Fruit fly (Drosophila melanogaster) whole organism, wandering third instar larva: ENCODE measurements around the gene CG42557.
A peak's percentile ranks its signal among the peaks of the same experiment; 100 is the strongest.
"Not testable (repeated sequence)": the region's sequence is repeated elsewhere in the genome, so short reads cannot be mapped to it uniquely, and the experiment has no call there.

ENCODE experiments used
- CG32264 ChIP-seq: fragments of 200-800 bp; sonication (Bioruptor generic); optimal IDR thresholded peaks from 2 replicates; lab custom pipeline; 2016; ENCODE audit warnings: missing biosample characterization, missing genetic modification characterization
- CG9705 ChIP-seq: fragments of 200-800 bp; sonication (Bioruptor generic); optimal IDR thresholded peaks from 2 replicates; lab custom pipeline; 2018; ENCODE audit warnings: missing biosample characterization, mild to moderate bottlenecking, missing genetic modification characterization
- CrebA ChIP-seq: fragments of 200-800 bp; sonication (Bioruptor generic); optimal IDR thresholded peaks from 2 replicates; lab custom pipeline; 2016; ENCODE audit warnings: missing biosample characterization, mild to moderate bottlenecking, missing genetic modification characterization, borderline replicate concordance
- Dfd ChIP-seq: fragments of >200 bp; optimal IDR thresholded peaks from 2 replicates; lab custom pipeline; 2017; ENCODE audit warnings: missing biosample characterization, missing genetic modification characterization
- Dif ChIP-seq: fragments of 200-275, 200-300 bp; sonication (Bioruptor generic); optimal IDR thresholded peaks from 2 replicates; lab custom pipeline; 2018; ENCODE audit warnings: missing biosample characterization, missing genetic modification characterization; ENCODE audit not compliant: partially characterized antibody
- GATAd ChIP-seq: sonication (Bioruptor generic); optimal IDR thresholded peaks from 2 replicates; lab custom pipeline; 2016; ENCODE audit warnings: missing biosample characterization, missing genetic modification characterization
- Hnf4 ChIP-seq: fragments of 200-800 bp; sonication (Bioruptor generic); optimal IDR thresholded peaks from 2 replicates; lab custom pipeline; 2016; ENCODE audit warnings: missing biosample characterization, mild to moderate bottlenecking, missing genetic modification characterization
- Hr83 ChIP-seq: fragments of 200-300 bp; sonication (Bioruptor generic); optimal IDR thresholded peaks from 2 replicates; lab custom pipeline; 2016; ENCODE audit warnings: missing biosample characterization, mild to moderate bottlenecking, missing genetic modification characterization, moderate library complexity; ENCODE audit not compliant: poor library complexity, severe bottlenecking
- Mio ChIP-seq: sonication (Bioruptor generic); optimal IDR thresholded peaks from 2 replicates; lab custom pipeline; 2016; ENCODE audit warnings: missing biosample characterization, missing genetic modification characterization
- Myc ChIP-seq: fragments of >200 bp; optimal IDR thresholded peaks from 2 replicates; lab custom pipeline; 2017
- N ChIP-seq: fragments of >200 bp; optimal IDR thresholded peaks from 2 replicates; lab custom pipeline; 2018; ENCODE audit warnings: missing biosample characterization, missing external identifiers, missing genetic modification characterization
- OdsH ChIP-seq: fragments of 200-800 bp; sonication (Bioruptor generic); optimal IDR thresholded peaks from 2 replicates; lab custom pipeline; 2016; ENCODE audit warnings: missing biosample characterization, mild to moderate bottlenecking, missing genetic modification characterization
- Rel ChIP-seq, 2 experiments: fragments of 200-800 bp; sonication (Bioruptor generic) in 1 of 2; optimal IDR thresholded peaks; 2 replicates in 1 of 2; 3 replicates in 1 of 2; lab custom pipeline; 2016 to 2019; ENCODE audit warnings: mild to moderate bottlenecking in 2 of 2, missing biosample characterization in 2 of 2, missing genetic modification characterization in 2 of 2, moderate library complexity in 1 of 2
- Sp1 ChIP-seq: fragments of 200-800 bp; sonication (Bioruptor generic); optimal IDR thresholded peaks from 3 replicates; lab custom pipeline; 2019; ENCODE audit warnings: missing biosample characterization, mild to moderate bottlenecking, missing genetic modification characterization, moderate library complexity
- Vsx2 ChIP-seq: fragments of 200-300, 225-300 bp; sonication (Bioruptor generic); optimal IDR thresholded peaks from 2 replicates; lab custom pipeline; 2018; ENCODE audit warnings: missing biosample characterization, missing genetic modification characterization; ENCODE audit not compliant: partially characterized antibody
- dl ChIP-seq, 2 experiments: fragments of 175-275, 200-275 bp in 1 of 2; fragments of 200-275 bp in 1 of 2; sonication (Bioruptor generic); optimal IDR thresholded peaks; lab custom pipeline; 2018; ENCODE audit warnings: mild to moderate bottlenecking in 2 of 2, missing biosample characterization in 2 of 2, missing genetic modification characterization in 2 of 2, moderate library complexity in 2 of 2; ENCODE audit not compliant: partially characterized antibody in 2 of 2, insufficient read depth in 1 of 2
- dmrt93B ChIP-seq: fragments of 200-800 bp; sonication (Bioruptor generic); optimal IDR thresholded peaks from 2 replicates; lab custom pipeline; 2018; ENCODE audit warnings: missing biosample characterization, mild to moderate bottlenecking, missing genetic modification characterization
- dsf ChIP-seq: sonication (Bioruptor generic); optimal IDR thresholded peaks from 2 replicates; lab custom pipeline; 2016; ENCODE audit warnings: missing biosample characterization, missing genetic modification characterization, borderline replicate concordance
- ey ChIP-seq: fragments of 200-800 bp; sonication (Bioruptor generic); optimal IDR thresholded peaks from 2 replicates; lab custom pipeline; 2016; ENCODE audit warnings: missing biosample characterization, missing genetic modification characterization
- foxo ChIP-seq, 2 experiments: fragments of 200-800 bp; sonication (Bioruptor generic); optimal IDR thresholded peaks; 2 replicates in 1 of 2; 3 replicates in 1 of 2; lab custom pipeline; 2016 to 2017; ENCODE audit warnings: missing biosample characterization in 2 of 2, missing genetic modification characterization in 2 of 2
- fru ChIP-seq: fragments of 200-800 bp; sonication (Bioruptor generic); optimal IDR thresholded peaks from 3 replicates; lab custom pipeline; 2016; ENCODE audit warnings: missing biosample characterization, mild to moderate bottlenecking, missing genetic modification characterization
- jim ChIP-seq: fragments of 175-275, 200-325 bp; sonication (Bioruptor generic); optimal IDR thresholded peaks from 2 replicates; lab custom pipeline; 2016; ENCODE audit warnings: missing biosample characterization, mild to moderate bottlenecking, missing genetic modification characterization
- lola ChIP-seq: fragments of >200 bp; optimal IDR thresholded peaks from 2 replicates; lab custom pipeline; 2017; ENCODE audit warnings: missing biosample characterization, missing genetic modification characterization
- pan ChIP-seq: fragments of >200 bp; optimal IDR thresholded peaks from 2 replicates; lab custom pipeline; 2017
- psq ChIP-seq: fragments of 200-800 bp; sonication (Bioruptor generic); optimal IDR thresholded peaks from 3 replicates; lab custom pipeline; 2017; ENCODE audit warnings: missing biosample characterization, mild to moderate bottlenecking, missing genetic modification characterization, moderate library complexity
- rgr ChIP-seq: fragments of 200-800 bp; sonication (Bioruptor generic); optimal IDR thresholded peaks from 3 replicates; lab custom pipeline; 2016; ENCODE audit warnings: missing biosample characterization, mild to moderate bottlenecking, missing genetic modification characterization
- sage ChIP-seq: fragments of 200-800 bp; sonication (Bioruptor generic); optimal IDR thresholded peaks from 2 replicates; lab custom pipeline; 2016; ENCODE audit warnings: missing biosample characterization, mild to moderate bottlenecking, missing genetic modification characterization
- sv ChIP-seq: fragments of 200-800 bp; sonication (Bioruptor generic); optimal IDR thresholded peaks from 3 replicates; lab custom pipeline; 2016; ENCODE audit warnings: missing biosample characterization, missing genetic modification characterization
- tai ChIP-seq: sonication (Bioruptor generic); optimal IDR thresholded peaks from 2 replicates; lab custom pipeline; 2016; ENCODE audit warnings: missing biosample characterization, missing genetic modification characterization
- usp ChIP-seq: fragments of >200 bp; optimal IDR thresholded peaks from 2 replicates; lab custom pipeline; 2017; ENCODE audit warnings: missing biosample characterization, missing genetic modification characterization
- woc ChIP-seq: sonication (Bioruptor generic); optimal IDR thresholded peaks from 2 replicates; lab custom pipeline; 2016; ENCODE audit warnings: missing biosample characterization, mild to moderate bottlenecking, missing genetic modification characterization

Gene CG42557

dm6 chr3R:29921916-29922315 is 11.2 kb upstream of the CG42557 start, which contains the start of gene Jon99Ciii:
Gene Jon99Ciii, plus strand, starts transcription at chr3R:29922216.
- TF ChIP-seq Mio, dsf, lola (GFP tag; lab: Kevin White, UChicago): not testable (repeated sequence)

dm6 chr3R:29924515-29924914 is 8.6 kb upstream of the CG42557 start, which contains the start of gene Jon99Cii:
Gene Jon99Cii, minus strand, starts transcription at chr3R:29924615.
- TF ChIP-seq N (GFP tag; lab: Kevin White, UChicago); psq (GFP tag; lab: Kevin White, UChicago); Dfd: not testable (repeated sequence)

- no peak for TF ChIP-seq sage
- TF ChIP-seq GATAd (GFP tag; lab: Kevin White, UChicago), result no peak
- no peak for TF ChIP-seq rgr (GFP tag; lab: Kevin White, UChicago)
- TF ChIP-seq jim (GFP tag; lab: Kevin White, UChicago), result no peak
- no peak for TF ChIP-seq Hnf4 (GFP tag; lab: Kevin White, UChicago)
- no peak for TF ChIP-seq sv
- no peak for TF ChIP-seq tai (GFP tag; lab: Kevin White, UChicago)
- TF ChIP-seq OdsH (GFP tag; lab: Kevin White, UChicago), result no peak
- TF ChIP-seq ey (GFP tag; lab: Kevin White, UChicago), result no peak
- TF ChIP-seq Mio (GFP tag; lab: Kevin White, UChicago), result no peak
- TF ChIP-seq psq (GFP tag; lab: Kevin White, UChicago), result no peak
- TF ChIP-seq Dfd, result no peak
- TF ChIP-seq Rel (GFP tag; optimal IDR thresholded peaks at IDR 0.05; lab: Kevin White, UChicago), result no peak
- no peak for TF ChIP-seq Rel (tag; optimal IDR thresholded peaks at IDR 0.05; lab: Kevin White, UChicago)
- no peak for TF ChIP-seq lola (GFP tag; lab: Kevin White, UChicago)
- TF ChIP-seq, all 38 proteins: peak for 0
Observed at dm6 chr3R:29926089-29926488, 7.0 kb upstream of the CG42557 start, which contains the start of gene Jon99Ci. Gene Jon99Ci, minus strand, starts transcription at chr3R:29926189.

- TF ChIP-seq psq (GFP tag; lab: Kevin White, UChicago) (no peak), dmrt93B (GFP tag; lab: Kevin White, UChicago) (no peak), sv (no peak), OdsH (GFP tag; lab: Kevin White, UChicago) (no peak), foxo (GFP tag; optimal IDR thresholded peaks at IDR 0.05; lab: Kevin White, UChicago) (no peak), pan (lab: Kevin White, UChicago) (no peak), Mio (GFP tag; lab: Kevin White, UChicago) (no peak), CG32264 (GFP tag; lab: Kevin White, UChicago) (no peak), N (GFP tag; lab: Kevin White, UChicago) (no peak), Hr83 (GFP tag; lab: Kevin White, UChicago) (no peak), GATAd (GFP tag; lab: Kevin White, UChicago) (no peak), fru (GFP tag; lab: Kevin White, UChicago) (no peak), sage (no peak), Rel (GFP tag; optimal IDR thresholded peaks at IDR 0.05; lab: Kevin White, UChicago) (no peak), Rel (tag; optimal IDR thresholded peaks at IDR 0.05; lab: Kevin White, UChicago) (no peak), woc (GFP tag; lab: Kevin White, UChicago) (no peak), lola (GFP tag; lab: Kevin White, UChicago) (no peak), CrebA (GFP tag; lab: Kevin White, UChicago) (no peak)
Observed at dm6 chr3R:29926955-29927354, 6.1 kb upstream of the CG42557 start, which contains the start of gene CG15522. Gene CG15522, plus strand, starts transcription at chr3R:29927255.

dm6 chr3R:29930286-29930685 is 2.8 kb upstream of the CG42557 start, which contains the start of gene alpha-Man-Ic:
Gene alpha-Man-Ic, minus strand, starts transcription at chr3R:29930386.
- no peak for TF ChIP-seq Dif
- no peak for TF ChIP-seq Sp1 (GFP tag; lab: Kevin White, UChicago)

dm6 chr3R:29935756-29936155 is 2.7 kb downstream of the CG42557 start, which contains the start of the genes eIF2Balpha and Vps13B:
Gene eIF2Balpha, minus strand, starts transcription at chr3R:29935888.
Gene Vps13B, plus strand, starts transcription at chr3R:29935978.
- no peak for TF ChIP-seq foxo (GFP tag; optimal IDR thresholded peaks at IDR 0.05; lab: Kevin White, UChicago)
- peak; percentile 100 for TF ChIP-seq Dif
- no peak for TF ChIP-seq woc (GFP tag; lab: Kevin White, UChicago)
- TF ChIP-seq pan (lab: Kevin White, UChicago), result no peak
- TF ChIP-seq Mio (GFP tag; lab: Kevin White, UChicago), result no peak
- TF ChIP-seq tai (GFP tag; lab: Kevin White, UChicago), result no peak
- TF ChIP-seq Vsx2, result peak; percentile 100
- TF ChIP-seq Myc (lab: Kevin White, UChicago), result no peak
- TF ChIP-seq Hnf4 (GFP tag; lab: Kevin White, UChicago), result no peak
- TF ChIP-seq Dfd, result no peak
- no peak for TF ChIP-seq jim (GFP tag; lab: Kevin White, UChicago)
- TF ChIP-seq Hr83 (GFP tag; lab: Kevin White, UChicago), result no peak
- TF ChIP-seq GATAd (GFP tag; lab: Kevin White, UChicago), result no peak
- no peak for TF ChIP-seq psq (GFP tag; lab: Kevin White, UChicago)
- no peak for TF ChIP-seq CG9705 (GFP tag; lab: Kevin White, UChicago)
- no peak for TF ChIP-seq usp (GFP tag; lab: Kevin White, UChicago)
- TF ChIP-seq sage, result no peak
- no peak for TF ChIP-seq Rel (GFP tag; optimal IDR thresholded peaks at IDR 0.05; lab: Kevin White, UChicago)
- no peak for TF ChIP-seq Rel (tag; optimal IDR thresholded peaks at IDR 0.05; lab: Kevin White, UChicago)
- no peak for TF ChIP-seq fru (GFP tag; lab: Kevin White, UChicago)
- peak; percentile 95 to 96 for TF ChIP-seq dl (GFP tag; optimal IDR thresholded peaks at IDR 0.05; lab: Kevin White, UChicago; ENCODE audit: insufficient read depth in 1 of 2, partially characterized antibody in 2 of 2)
